Worm (Caenorhabditis elegans) whole organism, late embryonic: Measurements from ENCODE around the gene C38D9.2.

Experiments used
- ahr-1 ChIP-seq: sonication (generic microtip); optimal IDR thresholded peaks from 2 replicates; lab custom pipeline; 2016; ENCODE audit warnings: missing genetic modification characterization, missing compliant biosample characterization
- ama-1 ChIP-seq: fragments of 150-350 bp; optimal IDR thresholded peaks from 2 replicates; lab custom pipeline; 2014
- dve-1 ChIP-seq: sonication (generic microtip); optimal IDR thresholded peaks from 2 replicates; lab custom pipeline; 2017; ENCODE audit warnings: antibody characterized with exemption, mild to moderate bottlenecking, missing genetic modification characterization, missing compliant biosample characterization
- hlh-15 ChIP-seq: sonication (generic microtip); optimal IDR thresholded peaks from 2 replicates; lab custom pipeline; 2016; ENCODE audit warnings: missing genetic modification characterization, missing compliant biosample characterization
- pha-4 ChIP-seq: fragments of 150-350 bp; optimal IDR thresholded peaks from 2 replicates; lab custom pipeline; 2018; ENCODE audit warnings: missing biosample characterization, missing genetic modification reagents, missing genetic modification characterization

ce11 chrV:17580017-17580416, 13.1 kb downstream of the C38D9.2 start:
- no peak for TF ChIP-seq pha-4
- no peak for TF ChIP-seq ama-1 (lab: Kevin White, UChicago)
- TF ChIP-seq dve-1, result no peak
- TF ChIP-seq ahr-1 (tag; lab: Kevin White, UChicago), result no peak
- TF ChIP-seq hlh-15, result no peak
